Fruit fly (Drosophila melanogaster) whole organism, embryonic: ENCODE data around the gene Rbp1-like.

Source experiments
- Awh ChIP-seq: fragments of 200-800 bp; sonication (Bioruptor generic); IDR thresholded peaks from 2 replicates; pipeline ENCODE4, ENCODE4 v1.3.6; 2022; ENCODE audit warnings: missing biosample characterization, missing genetic modification characterization
- Blimp-1 ChIP-seq: fragments of 200-800 bp; sonication (Bioruptor generic); optimal IDR thresholded peaks from 3 replicates; lab custom pipeline; 2018; ENCODE audit warnings: missing biosample characterization, missing genetic modification characterization, mild to moderate bottlenecking, moderate library complexity, missing genetic modification reagents
- CG10543 ChIP-seq: fragments of 200-800 bp; sonication (Bioruptor generic); optimal IDR thresholded peaks from 3 replicates; lab custom pipeline; 2017; ENCODE audit warnings: missing biosample characterization, mild to moderate bottlenecking, missing genetic modification characterization, moderate library complexity
- CG11504 ChIP-seq: fragments of 200-800 bp; sonication (Bioruptor generic); optimal IDR thresholded peaks from 3 replicates; lab custom pipeline; 2019; ENCODE audit warnings: missing biosample characterization, mild to moderate bottlenecking, missing genetic modification characterization, moderate library complexity
- CG12659 ChIP-seq: fragments of 200-800 bp; sonication (Bioruptor generic); optimal IDR thresholded peaks from 3 replicates; lab custom pipeline; 2017; ENCODE audit warnings: mild to moderate bottlenecking, missing biosample characterization, missing genetic modification reagents, missing genetic modification characterization
- CG13123 ChIP-seq: fragments of 200-800 bp; sonication (Bioruptor generic); optimal IDR thresholded peaks from 2 replicates; lab custom pipeline; 2016; ENCODE audit warnings: missing biosample characterization, missing genetic modification characterization
- CG13894 ChIP-seq: fragments of 200-800 bp; sonication (Bioruptor generic); optimal IDR thresholded peaks from 3 replicates; lab custom pipeline; 2018; ENCODE audit warnings: missing biosample characterization, mild to moderate bottlenecking, missing genetic modification characterization, moderate library complexity
- CG1602 ChIP-seq: fragments of 200-800 bp; sonication (Bioruptor generic); optimal IDR thresholded peaks from 3 replicates; lab custom pipeline; 2016; ENCODE audit warnings: missing biosample characterization, missing genetic modification characterization
- CG1603 ChIP-seq: fragments of 200-800 bp; sonication (Bioruptor generic); optimal IDR thresholded peaks from 2 replicates; lab custom pipeline; 2019; ENCODE audit warnings: missing biosample characterization, mild to moderate bottlenecking, missing genetic modification characterization, moderate library complexity
- CG17328 ChIP-seq: fragments of 200-800 bp; sonication (Bioruptor generic); IDR thresholded peaks from 2 replicates; pipeline ENCODE4 v1.3.6; 2022; ENCODE audit warnings: missing biosample characterization, missing genetic modification characterization
- CG17802 ChIP-seq: fragments of 200-800 bp; sonication (Bioruptor generic); optimal IDR thresholded peaks from 2 replicates; lab custom pipeline; 2018; ENCODE audit warnings: missing biosample characterization, mild to moderate bottlenecking, missing genetic modification characterization, moderate library complexity
- CG1792 ChIP-seq: fragments of 200-800 bp; sonication (Bioruptor generic); optimal IDR thresholded peaks from 2 replicates; lab custom pipeline; 2016; ENCODE audit warnings: missing biosample characterization, missing genetic modification characterization
- CG31441 ChIP-seq: fragments of 200-800 bp; sonication (Bioruptor generic); IDR thresholded peaks from 2 replicates; pipeline ENCODE4 v1.3.6; 2022; ENCODE audit warnings: missing biosample characterization, missing genetic modification characterization
- CG3163 ChIP-seq: fragments of 200-800 bp; sonication (Bioruptor generic); optimal IDR thresholded peaks from 3 replicates; lab custom pipeline; 2016; ENCODE audit warnings: missing biosample characterization, missing genetic modification characterization
- CG32772 ChIP-seq: fragments of 200-800 bp; sonication (Bioruptor generic); IDR thresholded peaks from 2 replicates; pipeline ENCODE4 v1.3.6; 2022; ENCODE audit warnings: missing biosample characterization, missing genetic modification characterization
- CG34376 ChIP-seq: fragments of 200-800 bp; sonication (Bioruptor generic); optimal IDR thresholded peaks from 2 replicates; lab custom pipeline; 2018; ENCODE audit warnings: missing biosample characterization, mild to moderate bottlenecking, missing genetic modification characterization
- CG4617 ChIP-seq: fragments of 200-800 bp; sonication (Bioruptor generic); optimal IDR thresholded peaks from 3 replicates; lab custom pipeline; 2016; ENCODE audit warnings: missing biosample characterization, missing genetic modification characterization, borderline replicate concordance
- CG4707 ChIP-seq: fragments of 200-800 bp; sonication (Bioruptor generic); optimal IDR thresholded peaks from 2 replicates; lab custom pipeline; 2018; ENCODE audit warnings: missing biosample characterization, mild to moderate bottlenecking, missing genetic modification characterization, moderate library complexity
- CG6175 ChIP-seq: fragments of 200-800 bp; sonication (Bioruptor generic); IDR thresholded peaks from 3 replicates; pipeline ENCODE4 v1.3.6; 2022; ENCODE audit warnings: missing biosample characterization, missing genetic modification characterization
- CG7271 ChIP-seq: fragments of 200-800 bp; sonication (Bioruptor generic); optimal IDR thresholded peaks from 2 replicates; lab custom pipeline; 2018; ENCODE audit warnings: missing biosample characterization, mild to moderate bottlenecking, missing genetic modification characterization, moderate library complexity
- CG7357 ChIP-seq: fragments of 200-800 bp; sonication (Bioruptor generic); IDR thresholded peaks from 3 replicates; pipeline ENCODE4 v1.3.6; 2022; ENCODE audit warnings: missing biosample characterization, missing genetic modification characterization
- CG7372 ChIP-seq: fragments of 200-800 bp; sonication (Bioruptor generic); IDR thresholded peaks from 2 replicates; pipeline ENCODE4 v1.3.6; 2022; ENCODE audit warnings: missing biosample characterization, missing genetic modification characterization
- CG7928 ChIP-seq: fragments of 200-800 bp; sonication (Bioruptor generic); optimal IDR thresholded peaks from 2 replicates; lab custom pipeline; 2017; ENCODE audit warnings: missing biosample characterization, mild to moderate bottlenecking, missing genetic modification characterization
- CG8478 ChIP-seq: fragments of >200 bp; optimal IDR thresholded peaks from 2 replicates; lab custom pipeline; 2018
- D ChIP-seq, 2 experiments: fragments of 200-800 bp in 1 of 2; fragments of >200 bp in 1 of 2; sonication (Bioruptor generic) in 1 of 2; optimal IDR thresholded peaks; 2 replicates in 1 of 2; 3 replicates in 1 of 2; lab custom pipeline; 2017; ENCODE audit warnings: mild to moderate bottlenecking in 1 of 2, missing biosample characterization in 1 of 2, missing genetic modification characterization in 1 of 2, missing genetic modification reagents in 1 of 2
- Dll ChIP-seq: fragments of 200-800 bp; sonication (Bioruptor generic); IDR thresholded peaks from 4 replicates; pipeline ENCODE4 v1.3.6; 2022; ENCODE audit warnings: missing biosample characterization, missing genetic modification characterization; ENCODE audit not compliant: partially characterized antibody
- Eip74EF ChIP-seq, 2 experiments: fragments of 200-800 bp in 1 of 2; fragments of >200 bp in 1 of 2; sonication (Bioruptor generic) in 1 of 2; optimal IDR thresholded peaks; 2 replicates each; lab custom pipeline; 2017 to 2019; ENCODE audit warnings: missing biosample characterization in 2 of 2, missing genetic modification characterization in 2 of 2, mild to moderate bottlenecking in 1 of 2, moderate library complexity in 1 of 2
- Fer2 ChIP-seq: fragments of 200-800 bp; sonication (Bioruptor generic); optimal IDR thresholded peaks from 2 replicates; lab custom pipeline; 2018; ENCODE audit warnings: missing biosample characterization, mild to moderate bottlenecking, missing genetic modification characterization, moderate library complexity
- Hey ChIP-seq: fragments of 200-800 bp; sonication (Bioruptor generic); optimal IDR thresholded peaks from 3 replicates; lab custom pipeline; 2018; ENCODE audit warnings: missing biosample characterization, mild to moderate bottlenecking, missing genetic modification characterization
- Hmx ChIP-seq: fragments of 200-800 bp; sonication (Bioruptor generic); optimal IDR thresholded peaks from 2 replicates; lab custom pipeline; 2016; ENCODE audit warnings: missing biosample characterization, missing genetic modification characterization
- MBD-R2 ChIP-seq: fragments of 200-800 bp; sonication (Bioruptor generic); IDR thresholded peaks from 2 replicates; pipeline ENCODE4 v1.3.6; 2022; ENCODE audit warnings: missing biosample characterization, missing genetic modification characterization
- Mad ChIP-seq: fragments of 200-800 bp; sonication (Bioruptor generic); optimal IDR thresholded peaks from 2 replicates; lab custom pipeline; 2016; ENCODE audit warnings: missing biosample characterization, missing genetic modification characterization
- NK7.1 ChIP-seq: fragments of 200-800 bp; sonication (Bioruptor generic); optimal IDR thresholded peaks from 3 replicates; lab custom pipeline; 2016; ENCODE audit warnings: missing biosample characterization, missing genetic modification characterization
- Pdp1 ChIP-seq, 2 experiments: fragments of 200-800 bp; sonication (Bioruptor generic); optimal IDR thresholded peaks; 3 replicates each; lab custom pipeline; 2016; ENCODE audit warnings: missing biosample characterization in 2 of 2, missing genetic modification characterization in 2 of 2, mild to moderate bottlenecking in 1 of 2, moderate library complexity in 1 of 2
- Spps ChIP-seq: fragments of 200-800 bp; sonication (Bioruptor generic); optimal IDR thresholded peaks from 2 replicates; lab custom pipeline; 2018; ENCODE audit warnings: missing biosample characterization, mild to moderate bottlenecking, missing genetic modification characterization
- Xbp1 ChIP-seq: fragments of 200-800 bp; sonication (Bioruptor generic); optimal IDR thresholded peaks from 3 replicates; lab custom pipeline; 2016; ENCODE audit warnings: missing biosample characterization, mild to moderate bottlenecking, missing genetic modification characterization
- abd-A ChIP-seq: fragments of 200-800 bp; sonication (Bioruptor generic); optimal IDR thresholded peaks from 3 replicates; lab custom pipeline; 2019; ENCODE audit warnings: missing biosample characterization, mild to moderate bottlenecking, missing genetic modification characterization, moderate library complexity
- corto ChIP-seq: fragments of 200-800 bp; sonication (Bioruptor generic); optimal IDR thresholded peaks from 2 replicates; lab custom pipeline; 2016; ENCODE audit warnings: missing biosample characterization, mild to moderate bottlenecking, missing genetic modification characterization, moderate library complexity
- cwo ChIP-seq: fragments of 200-800 bp; sonication (Bioruptor generic); optimal IDR thresholded peaks from 3 replicates; lab custom pipeline; 2017; ENCODE audit warnings: missing biosample characterization, missing genetic modification characterization, mild to moderate bottlenecking, moderate library complexity, missing genetic modification reagents
- dmrt99B ChIP-seq: fragments of 200-800 bp; sonication (Bioruptor generic); optimal IDR thresholded peaks from 2 replicates; lab custom pipeline; 2018; ENCODE audit warnings: missing biosample characterization, mild to moderate bottlenecking, missing genetic modification characterization, moderate library complexity
- dpn ChIP-seq, 2 experiments: fragments of 200-800 bp; sonication (Bioruptor generic); optimal IDR thresholded peaks; 3 replicates each; lab custom pipeline; 2016; ENCODE audit warnings: missing biosample characterization in 2 of 2, missing genetic modification characterization in 2 of 2
- dysf ChIP-seq: fragments of 200-800 bp; sonication (Bioruptor generic); IDR thresholded peaks from 3 replicates; pipeline ENCODE4 v1.3.6; 2022; ENCODE audit warnings: missing biosample characterization, missing genetic modification characterization
- exex ChIP-seq: fragments of 200-800 bp; sonication (Bioruptor generic); optimal IDR thresholded peaks from 4 replicates; lab custom pipeline; 2018; ENCODE audit warnings: missing biosample characterization, mild to moderate bottlenecking, missing genetic modification characterization, moderate library complexity
- fu2 ChIP-seq: fragments of 200-800 bp; sonication (Bioruptor generic); optimal IDR thresholded peaks from 2 replicates; lab custom pipeline; 2016; ENCODE audit warnings: missing biosample characterization, missing genetic modification characterization
- gro ChIP-seq: fragments of 200-800 bp; sonication (Bioruptor generic); optimal IDR thresholded peaks from 2 replicates; lab custom pipeline; 2016; ENCODE audit warnings: missing biosample characterization, missing genetic modification characterization
- gt ChIP-seq: fragments of 200-800 bp; sonication (Bioruptor generic); IDR thresholded peaks from 2 replicates; pipeline ENCODE4 v1.3.6; 2022; ENCODE audit warnings: missing biosample characterization, missing genetic modification characterization
- lilli ChIP-seq: fragments of 200-800 bp; sonication (Bioruptor generic); optimal IDR thresholded peaks from 3 replicates; lab custom pipeline; 2016; ENCODE audit warnings: missing biosample characterization, missing genetic modification characterization
- salm ChIP-seq: fragments of 200-800 bp; sonication (Bioruptor generic); optimal IDR thresholded peaks from 2 replicates; lab custom pipeline; 2018; ENCODE audit warnings: missing biosample characterization, mild to moderate bottlenecking, missing genetic modification characterization
- sens ChIP-seq: fragments of 200-800 bp; sonication (Bioruptor generic); peaks from one replicate; lab custom pipeline; 2016; ENCODE audit warnings: missing biosample characterization, missing genetic modification characterization
- sug ChIP-seq: fragments of 200-800 bp; optimal IDR thresholded peaks from 2 replicates; lab custom pipeline; 2019; ENCODE audit warnings: missing biosample characterization, mild to moderate bottlenecking, missing genetic modification characterization, moderate library complexity

The Rbp1-like gene

dm6 chrX:13401245-13401644, 16.6 kb upstream of the Rbp1-like start (continued):
- TF ChIP-seq salm (tag; lab: Kevin White, UChicago) (no peak), gt (GFP tag; lab: Robert Waterston, UW) (no peak), cwo (GFP tag; lab: Kevin White, UChicago) (no peak), dmrt99B (tag; lab: Kevin White, UChicago) (no peak), dpn (GFP tag; optimal IDR thresholded peaks at IDR 0.05; lab: Kevin White, UChicago) (no peak), CG31441 (GFP tag; lab: Robert Waterston, UW) (no peak), Dll (GFP tag; lab: Robert Waterston, UW) (no peak), lilli (no peak), CG7271 (tag; lab: Kevin White, UChicago) (no peak), abd-A (no peak), CG7372 (no peak), CG8478 (lab: Kevin White, UChicago) (no peak), CG11504 (tag; lab: Kevin White, UChicago) (peak; percentile 4), NK7.1 (GFP tag; lab: Kevin White, UChicago) (peak; percentile 18), Hmx (GFP tag; lab: Kevin White, UChicago) (no peak), CG7357 (GFP tag; lab: Robert Waterston, UW) (no peak), Xbp1 (GFP tag; lab: Kevin White, UChicago) (no peak), CG17802 (tag; lab: Kevin White, UChicago) (no peak), Blimp-1 (GFP tag; lab: Kevin White, UChicago) (no peak), CG1603 (peak; percentile 26), corto (GFP tag; lab: Kevin White, UChicago) (no peak), Fer2 (tag; lab: Kevin White, UChicago) (no peak), CG1792 (GFP tag; lab: Kevin White, UChicago) (no peak), Spps (no peak), CG17328 (GFP tag; lab: Robert Waterston, UW) (peak; percentile 30; the same call in 1 of the 2 replicates), gro (GFP tag; lab: Kevin White, UChicago) (peak; percentile 37), Eip74EF (GFP tag; optimal IDR thresholded peaks at IDR 0.05; lab: Kevin White, UChicago) (no peak), Mad (GFP tag; lab: Kevin White, UChicago) (no peak), CG12659 (GFP tag; lab: Kevin White, UChicago) (no peak), CG6175 (GFP tag; lab: Robert Waterston, UW) (no peak), CG3163 (GFP tag; lab: Kevin White, UChicago) (no peak), CG13123 (GFP tag; lab: Kevin White, UChicago) (no peak), CG7928 (GFP tag; lab: Kevin White, UChicago) (no peak), sens (GFP tag; lab: Kevin White, UChicago) (peak; percentile 71), CG4617 (no peak), fu2 (GFP tag; lab: Kevin White, UChicago) (no peak), dysf (GFP tag; lab: Robert Waterston, UW) (no peak)

DNA sequence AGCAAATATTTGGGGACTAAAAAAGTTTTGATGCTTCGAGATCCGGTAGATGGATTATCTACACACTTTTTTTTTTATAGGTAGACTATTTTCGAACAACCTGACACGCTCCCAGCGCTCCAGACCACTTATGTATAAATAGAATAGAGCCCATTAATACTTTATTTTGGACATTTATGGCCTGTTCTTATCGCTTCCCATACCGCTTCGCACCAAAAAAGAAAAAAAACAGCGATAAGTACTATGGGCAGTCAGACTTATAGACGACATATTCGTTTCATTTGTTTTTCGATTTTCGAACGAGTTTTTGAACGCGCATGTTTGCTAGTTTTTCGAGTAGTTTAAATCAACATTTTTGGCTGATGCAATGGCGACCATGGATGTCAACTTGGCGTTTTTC, 12.9 kb upstream of the Rbp1-like start:
- TF ChIP-seq CG32772 (GFP tag; lab: Robert Waterston, UW): peak; percentile 47; the same call in 1 of the 2 replicates
- no peak for TF ChIP-seq D (optimal IDR thresholded peaks at IDR 0.05; lab: Kevin White, UChicago)
- no peak for TF ChIP-seq D (GFP tag; optimal IDR thresholded peaks at IDR 0.05; lab: Kevin White, UChicago)
- peak; percentile 41 for TF ChIP-seq abd-A
- peak; percentile 20 for TF ChIP-seq CG10543 (GFP tag; lab: Kevin White, UChicago)
- peak; percentile 46 for TF ChIP-seq sug
- TF ChIP-seq Pdp1 (GFP tag; optimal IDR thresholded peaks at IDR 0.05; lab: Kevin White, UChicago): peak in 1 of 2 experiments; percentile 33
- no peak for TF ChIP-seq CG1602 (GFP tag; lab: Kevin White, UChicago)
- peak; percentile 24 for TF ChIP-seq CG34376 (GFP tag; lab: Kevin White, UChicago)
- TF ChIP-seq exex (tag; lab: Kevin White, UChicago): peak; percentile 52
- peak; percentile 4 for TF ChIP-seq CG13894 (tag; lab: Kevin White, UChicago)
- TF ChIP-seq salm (tag; lab: Kevin White, UChicago): no peak
- peak; percentile 56 for TF ChIP-seq Hey (tag; lab: Kevin White, UChicago)
- peak; percentile 55 for TF ChIP-seq CG4707
- 0 out of 2 replicates have a peak, but pooled peaks have one; percentile 8 for TF ChIP-seq MBD-R2 (GFP tag; lab: Robert Waterston, UW)
- no peak for TF ChIP-seq Awh (GFP tag; lab: Robert Waterston, UW)
- TF ChIP-seq Dll (GFP tag; lab: Robert Waterston, UW): no peak
